Worm (Caenorhabditis elegans) whole organism, young adult: Measurements from ENCODE around the gene picc-1.

Experiments
- B0336.3 ChIP-seq: fragments of 200-800 bp; sonication (Bioruptor generic); IDR thresholded peaks from 2 replicates; pipeline ENCODE4 v1.3.6; 2022; ENCODE audit warnings: missing genetic modification characterization, missing compliant biosample characterization
- C06A6.2 ChIP-seq: fragments of 200-800 bp; sonication (Bioruptor generic); conservative IDR thresholded peaks from 2 replicates; pipeline ENCODE4 v1.3.6; 2022; ENCODE audit warnings: missing genetic modification characterization, missing compliant biosample characterization
- F10E7.11 ChIP-seq: sonication (generic microtip); optimal IDR thresholded peaks from 2 replicates; lab custom pipeline; 2017; ENCODE audit warnings: mild to moderate bottlenecking, missing genetic modification characterization, moderate library complexity, missing compliant biosample characterization
- F22D6.2 ChIP-seq: sonication (generic microtip); optimal IDR thresholded peaks from 2 replicates; lab custom pipeline; 2016; ENCODE audit warnings: mild to moderate bottlenecking, missing genetic modification characterization, missing compliant biosample characterization
- F23B12.7 ChIP-seq: sonication (generic microtip); optimal IDR thresholded peaks from 2 replicates; lab custom pipeline; 2017; ENCODE audit warnings: missing genetic modification characterization, mild to moderate bottlenecking, missing compliant biosample characterization, antibody characterized with exemption, moderate library complexity; ENCODE audit not compliant: insufficient read depth
- F57A8.1 ChIP-seq: fragments of 200-800 bp; sonication (Bioruptor generic); optimal IDR thresholded peaks from 2 replicates; lab custom pipeline; 2018; ENCODE audit warnings: mild to moderate bottlenecking, missing genetic modification characterization, moderate library complexity, missing compliant biosample characterization
- F57C9.4 ChIP-seq: sonication (generic microtip); optimal IDR thresholded peaks from 2 replicates; lab custom pipeline; 2017; ENCODE audit warnings: mild to moderate bottlenecking, missing genetic modification characterization, missing compliant biosample characterization
- K11D2.4 ChIP-seq: fragments of 200-800 bp; sonication (Bioruptor generic); IDR thresholded peaks from 2 replicates; pipeline ENCODE4 v1.3.6; 2022; ENCODE audit warnings: missing genetic modification reagents, missing genetic modification characterization, missing compliant biosample characterization
- K12H6.12 ChIP-seq: fragments of 200-800 bp; sonication (Bioruptor generic); optimal IDR thresholded peaks from 2 replicates; lab custom pipeline; 2018; ENCODE audit warnings: mild to moderate bottlenecking, missing genetic modification characterization, missing compliant biosample characterization
- T07F8.4 ChIP-seq: sonication (generic microtip); optimal IDR thresholded peaks from 2 replicates; lab custom pipeline; 2016; ENCODE audit warnings: mild to moderate bottlenecking, missing genetic modification characterization, moderate library complexity, missing compliant biosample characterization
- T26A5.8 ChIP-seq: sonication (generic microtip); optimal IDR thresholded peaks from 2 replicates; lab custom pipeline; 2016; ENCODE audit warnings: missing genetic modification characterization, missing compliant biosample characterization
- Y67H2A.10 ChIP-seq: fragments of 200-800 bp; sonication (Bioruptor generic); conservative IDR thresholded peaks from 2 replicates; pipeline ENCODE4 v1.3.6; 2022; ENCODE audit warnings: missing genetic modification reagents, missing genetic modification characterization, missing compliant biosample characterization
- akir-1 ChIP-seq: fragments of 200-800 bp; sonication (Bioruptor generic); optimal IDR thresholded peaks from 2 replicates; lab custom pipeline; 2018; ENCODE audit warnings: mild to moderate bottlenecking, missing genetic modification characterization, moderate library complexity, missing compliant biosample characterization
- aptf-3 ChIP-seq: fragments of 200-800 bp; sonication (Bioruptor generic); IDR thresholded peaks from 2 replicates; pipeline ENCODE4 v1.3.6; 2022; ENCODE audit warnings: missing genetic modification characterization, missing compliant biosample characterization
- atf-7 ChIP-seq: sonication (generic microtip); optimal IDR thresholded peaks from 2 replicates; lab custom pipeline; 2017; ENCODE audit warnings: mild to moderate bottlenecking, missing genetic modification characterization, missing compliant biosample characterization
- athp-1 ChIP-seq: sonication (generic microtip); optimal IDR thresholded peaks from 2 replicates; lab custom pipeline; 2017; ENCODE audit warnings: mild to moderate bottlenecking, missing genetic modification characterization, missing compliant biosample characterization
- attf-6 ChIP-seq: fragments of 200-800 bp; sonication (Bioruptor generic); IDR thresholded peaks from 2 replicates; pipeline ENCODE4 v1.3.6; 2022; ENCODE audit warnings: missing genetic modification reagents, missing genetic modification characterization, missing compliant biosample characterization
- bed-2 ChIP-seq: fragments of 200-800 bp; sonication (Bioruptor generic); IDR thresholded peaks from 2 replicates; pipeline ENCODE4 v1.3.6; 2022; ENCODE audit warnings: missing genetic modification reagents, missing genetic modification characterization, missing compliant biosample characterization
- ceh-58 ChIP-seq: fragments of 200-800 bp; sonication (Bioruptor generic); IDR thresholded peaks from 2 replicates; pipeline ENCODE4 v1.3.6; 2022; ENCODE audit warnings: missing genetic modification characterization, missing compliant biosample characterization
- chd-7 ChIP-seq: sonication (generic microtip); optimal IDR thresholded peaks from 2 replicates; lab custom pipeline; 2016; ENCODE audit warnings: mild to moderate bottlenecking, missing genetic modification characterization, moderate library complexity, missing compliant biosample characterization
- die-1 ChIP-seq: sonication (generic microtip); optimal IDR thresholded peaks from 2 replicates; lab custom pipeline; 2016; ENCODE audit warnings: missing genotype, mild to moderate bottlenecking, missing genetic modification characterization, missing compliant biosample characterization
- dox-1 ChIP-seq: fragments of 200-800 bp; sonication (Bioruptor generic); IDR thresholded peaks from 2 replicates; pipeline ENCODE4 v1.3.6; 2022; ENCODE audit warnings: missing genetic modification reagents, missing genetic modification characterization, missing compliant biosample characterization
- dpl-1 ChIP-seq: fragments of 150-350 bp; optimal IDR thresholded peaks from 2 replicates; lab custom pipeline; 2014; ENCODE audit warnings: missing biosample characterization, missing genetic modification reagents, missing genetic modification characterization
- efl-1 ChIP-seq: fragments of 150-350 bp; optimal IDR thresholded peaks from 2 replicates; lab custom pipeline; 2014; ENCODE audit warnings: missing biosample characterization, missing genetic modification reagents, missing genetic modification characterization
- egl-18 ChIP-seq: fragments of 200-800 bp; sonication (Bioruptor generic); IDR thresholded peaks from 2 replicates; pipeline ENCODE4 v1.3.6; 2022; ENCODE audit warnings: missing genetic modification reagents, missing genetic modification characterization, missing compliant biosample characterization
- ekl-4 ChIP-seq: fragments of 200-800 bp; sonication (Bioruptor generic); IDR thresholded peaks from 2 replicates; pipeline ENCODE4 v1.3.6; 2022; ENCODE audit warnings: missing genetic modification reagents, missing genetic modification characterization, missing compliant biosample characterization
- fkh-3 ChIP-seq: sonication (generic microtip); optimal IDR thresholded peaks from 2 replicates; lab custom pipeline; 2016; ENCODE audit warnings: mild to moderate bottlenecking, missing genetic modification characterization, missing compliant biosample characterization
- hmg-20 ChIP-seq: fragments of 200-800 bp; sonication (Bioruptor generic); IDR thresholded peaks from 2 replicates; pipeline ENCODE4 v1.3.6; 2022; ENCODE audit warnings: missing genetic modification reagents, missing genetic modification characterization, missing compliant biosample characterization
- hrde-1 ChIP-seq: sonication (generic microtip); optimal IDR thresholded peaks from 2 replicates; lab custom pipeline; 2016; ENCODE audit warnings: missing genetic modification characterization, mild to moderate bottlenecking, missing compliant biosample characterization, moderate library complexity, missing genotype, missing genetic modification reagents, borderline replicate concordance
- hsf-1 ChIP-seq: fragments of 200-800 bp; sonication (Bioruptor generic); IDR thresholded peaks from 2 replicates; pipeline ENCODE4 v1.3.6; 2022; ENCODE audit warnings: missing genetic modification reagents, missing genetic modification characterization, missing compliant biosample characterization
- lag-1 ChIP-seq: fragments of 200-800 bp; sonication (Bioruptor generic); IDR thresholded peaks from 2 replicates; pipeline ENCODE4 v1.3.6; 2022; ENCODE audit warnings: missing genetic modification reagents, missing genetic modification characterization, missing compliant biosample characterization
- let-607 ChIP-seq, 2 experiments: fragments of 200-800 bp in 1 of 2; sonication (Bioruptor generic) in 1 of 2; sonication (generic microtip) in 1 of 2; optimal IDR thresholded peaks; 2 replicates each; lab custom pipeline; 2016 to 2018; ENCODE audit warnings: mild to moderate bottlenecking in 2 of 2, missing compliant biosample characterization in 2 of 2, missing genetic modification characterization in 2 of 2, moderate library complexity in 2 of 2, missing genotype in 1 of 2
- lin-26 ChIP-seq: fragments of 200-800 bp; sonication (Bioruptor generic); IDR thresholded peaks from 2 replicates; pipeline ENCODE4 v1.3.6; 2022; ENCODE audit warnings: missing genetic modification reagents, missing genetic modification characterization, missing compliant biosample characterization
- lin-40 ChIP-seq: sonication (generic microtip); optimal IDR thresholded peaks from 2 replicates; lab custom pipeline; 2016; ENCODE audit warnings: missing genetic modification characterization, mild to moderate bottlenecking, missing compliant biosample characterization, missing genotype, missing genetic modification reagents
- lir-1 ChIP-seq: fragments of 200-800 bp; sonication (Bioruptor generic); conservative IDR thresholded peaks from 2 replicates; pipeline ENCODE4 v1.3.6; 2022; ENCODE audit warnings: missing genetic modification reagents, missing genetic modification characterization, missing compliant biosample characterization
- lsl-1 ChIP-seq: fragments of 200-800 bp; sonication (Bioruptor generic); optimal IDR thresholded peaks from 2 replicates; lab custom pipeline; 2018; ENCODE audit warnings: mild to moderate bottlenecking, missing genetic modification characterization, moderate library complexity, missing compliant biosample characterization
- madf-6 ChIP-seq: fragments of 200-800 bp; sonication (Bioruptor generic); IDR thresholded peaks from 2 replicates; pipeline ENCODE4 v1.3.6; 2022; ENCODE audit warnings: missing genetic modification reagents, missing genetic modification characterization, missing compliant biosample characterization
- madf-8 ChIP-seq: fragments of 200-800 bp; sonication (Bioruptor generic); conservative IDR thresholded peaks from 2 replicates; pipeline ENCODE4 v1.3.6; 2022; ENCODE audit warnings: missing genetic modification reagents, missing genetic modification characterization, missing compliant biosample characterization
- mel-28 ChIP-seq: sonication (generic microtip); optimal IDR thresholded peaks from 2 replicates; lab custom pipeline; 2016; ENCODE audit warnings: borderline replicate concordance, mild to moderate bottlenecking, missing genetic modification characterization, missing compliant biosample characterization
- mes-4 ChIP-seq: sonication (generic microtip); optimal IDR thresholded peaks from 2 replicates; lab custom pipeline; 2016; ENCODE audit warnings: missing genotype, missing genetic modification characterization, missing compliant biosample characterization
- nfyb-1 ChIP-seq: fragments of 200-800 bp; sonication (Bioruptor generic); IDR thresholded peaks from 2 replicates; pipeline ENCODE4 v1.3.6; 2022; ENCODE audit warnings: missing genetic modification reagents, missing genetic modification characterization, missing compliant biosample characterization
- nhr-90 ChIP-seq: sonication (generic microtip); optimal IDR thresholded peaks from 2 replicates; lab custom pipeline; 2016; ENCODE audit warnings: missing genotype, mild to moderate bottlenecking, missing genetic modification characterization, missing compliant biosample characterization
- rec-8 ChIP-seq, 2 experiments: sonication (generic microtip); optimal IDR thresholded peaks; 2 replicates each; lab custom pipeline; 2016; ENCODE audit warnings: mild to moderate bottlenecking in 2 of 2, missing genetic modification characterization in 2 of 2, missing genetic modification reagents in 2 of 2, missing genotype in 2 of 2, missing biosample characterization in 1 of 2, missing compliant biosample characterization in 1 of 2, moderate library complexity in 1 of 2
- snpc-3.4 ChIP-seq: sonication (generic microtip); optimal IDR thresholded peaks from 2 replicates; lab custom pipeline; 2017; ENCODE audit warnings: missing genetic modification characterization, mild to moderate bottlenecking, missing compliant biosample characterization, antibody characterized with exemption, moderate library complexity, missing genotype, missing genetic modification reagents
- tlf-1 ChIP-seq: fragments of 200-800 bp; sonication (Bioruptor generic); optimal IDR thresholded peaks from 2 replicates; lab custom pipeline; 2018; ENCODE audit warnings: mild to moderate bottlenecking, missing genetic modification characterization, missing compliant biosample characterization
- xnd-1 ChIP-seq: sonication (generic microtip); optimal IDR thresholded peaks from 2 replicates; lab custom pipeline; 2016; ENCODE audit warnings: missing genotype, missing genetic modification reagents, missing genetic modification characterization, missing compliant biosample characterization
- zim-3 ChIP-seq: sonication (generic microtip); optimal IDR thresholded peaks from 2 replicates; lab custom pipeline; 2017; ENCODE audit warnings: mild to moderate bottlenecking, missing genetic modification characterization, moderate library complexity, missing compliant biosample characterization
- ztf-26 ChIP-seq: sonication (generic microtip); optimal IDR thresholded peaks from 2 replicates; lab custom pipeline; 2017; ENCODE audit warnings: missing genetic modification characterization, missing compliant biosample characterization

picc-1 gene

ce11 chrV:6000368-6000802 is 18.4 kb upstream of the picc-1 start:
- TF ChIP-seq hsf-1 (GFP tag; lab: Robert Waterston, UW) (peak; percentile 57; the same call in 1 of the 2 replicates), nhr-90 (tag; lab: Kevin White, UChicago) (peak; percentile 75), dpl-1 (GFP tag; lab: Kevin White, UChicago) (no peak), hrde-1 (no peak), efl-1 (GFP tag; lab: Kevin White, UChicago) (no peak), lin-40 (peak; percentile 95), T26A5.8 (tag; lab: Kevin White, UChicago) (no peak), die-1 (tag; lab: Kevin White, UChicago) (peak; percentile 62), ekl-4 (peak; percentile 82), mel-28 (tag; lab: Kevin White, UChicago) (no peak), chd-7 (tag; lab: Kevin White, UChicago) (peak; percentile 96), lag-1 (no peak), lsl-1 (no peak), athp-1 (peak; percentile 69), nfyb-1 (GFP tag; lab: Robert Waterston, UW) (peak; percentile 91), bed-2 (GFP tag; lab: Robert Waterston, UW) (no peak), F10E7.11 (tag; lab: Kevin White, UChicago) (no peak), snpc-3.4 (tag; lab: Kevin White, UChicago) (no peak), B0336.3 (GFP tag; lab: Robert Waterston, UW) (peak; percentile 93), lin-26 (GFP tag; lab: Robert Waterston, UW) (peak; percentile 67; the same call in 1 of the 2 replicates), K11D2.4 (peak; percentile 90), madf-6 (peak; percentile 43; the same call in 1 of the 2 replicates), egl-18 (GFP tag; lab: Robert Waterston, UW) (0 out of 2 replicates have a peak, but pooled peaks have one; percentile 21), T07F8.4 (tag; lab: Kevin White, UChicago) (no peak), ceh-58 (GFP tag; lab: Robert Waterston, UW) (no peak), dox-1 (GFP tag; lab: Robert Waterston, UW) (peak; percentile 91), let-607 (tag; optimal IDR thresholded peaks at IDR 0.05; lab: Kevin White, UChicago) (peak; percentile 84 to 92), atf-7 (tag; lab: Kevin White, UChicago) (peak; percentile 100), F22D6.2 (tag; lab: Kevin White, UChicago) (peak; percentile 72), rec-8 (tag; optimal IDR thresholded peaks at IDR 0.05; lab: Kevin White, UChicago) (no peak), attf-6 (GFP tag; lab: Robert Waterston, UW) (no peak), fkh-3 (tag; lab: Kevin White, UChicago) (no peak), F57A8.1 (no peak), tlf-1 (GFP tag; lab: Kevin White, UChicago) (peak; percentile 85), akir-1 (GFP tag; lab: Kevin White, UChicago) (peak; percentile 13), ztf-26 (tag; lab: Kevin White, UChicago) (peak; percentile 92), Y67H2A.10 (GFP tag; lab: Robert Waterston, UW) (peak; percentile 40; the same call in 1 of the 2 replicates), K12H6.12 (tag; lab: Kevin White, UChicago) (peak; percentile 87), lir-1 (GFP tag; lab: Robert Waterston, UW) (peak; percentile 81), madf-8 (GFP tag; lab: Robert Waterston, UW) (no peak), zim-3 (tag; lab: Kevin White, UChicago) (no peak), mes-4 (tag; lab: Kevin White, UChicago) (no peak), F57C9.4 (tag; lab: Kevin White, UChicago) (no peak), aptf-3 (no peak), F23B12.7 (tag; lab: Kevin White, UChicago) (no peak), xnd-1 (tag; lab: Kevin White, UChicago) (no peak), hmg-20 (GFP tag; lab: Robert Waterston, UW) (0 out of 2 replicates have a peak, but pooled peaks have one; percentile 13), C06A6.2 (GFP tag; lab: Robert Waterston, UW) (peak; percentile 78)
